Worm (Caenorhabditis elegans): Measurements from ENCODE around the gene tbx-2.

DNA sequence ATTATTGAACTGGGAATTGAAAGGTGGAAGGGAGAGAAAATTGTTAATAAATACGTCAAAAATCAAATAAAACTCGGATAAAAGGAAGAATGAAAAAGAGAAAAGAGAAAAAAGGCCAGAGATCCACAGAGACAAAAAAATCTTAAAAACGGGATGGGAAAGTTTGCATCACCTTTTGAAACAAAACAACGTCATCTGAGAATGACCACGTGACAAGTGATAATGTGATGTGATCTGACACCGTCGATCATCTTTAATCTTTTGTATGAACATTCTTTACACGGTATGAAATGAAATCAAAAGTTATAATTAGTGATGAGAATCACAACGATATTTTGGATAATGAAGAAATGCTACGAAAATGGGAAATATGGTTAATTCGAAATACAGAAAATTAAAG, 29.6 kb upstream of the tbx-2 start:
- no peak for TF ChIP-seq ces-1 (GFP tag; optimal IDR thresholded peaks at IDR 0.05)
- TF ChIP-seq nhr-237 (tag; optimal IDR thresholded peaks at IDR 0.05), result no peak
- TF ChIP-seq tbx-8 (GFP tag; optimal IDR thresholded peaks at IDR 0.05), result no peak
- TF ChIP-seq mep-1 (tag; optimal IDR thresholded peaks at IDR 0.05), result no peak
- no peak for TF ChIP-seq lsy-2 (tag; optimal IDR thresholded peaks at IDR 0.05)
- TF ChIP-seq ztf-11 (tag; optimal IDR thresholded peaks at IDR 0.05), result no peak
- no peak for TF ChIP-seq unc-62 (GFP tag; optimal IDR thresholded peaks at IDR 0.05)
- no peak for TF ChIP-seq nhr-28 (tag; optimal IDR thresholded peaks at IDR 0.05)
- TF ChIP-seq pha-4 (tag; optimal IDR thresholded peaks at IDR 0.05), result no peak
- no peak for TF ChIP-seq sem-2 (GFP tag; optimal IDR thresholded peaks at IDR 0.05)
- TF ChIP-seq snpc-4 (tag; optimal IDR thresholded peaks at IDR 0.05), result no peak
- TF ChIP-seq sptf-1 (tag; optimal IDR thresholded peaks at IDR 0.05), result no peak
- no peak for TF ChIP-seq elt-1 (tag; optimal IDR thresholded peaks at IDR 0.05; ENCODE audit: borderline replicate concordance, insufficient read depth)
- no peak for TF ChIP-seq nhr-76 (tag; optimal IDR thresholded peaks at IDR 0.05)
